Worm (Caenorhabditis elegans): Measurements from ENCODE around the gene nonu-1.

The nonu-1 gene

DNA sequence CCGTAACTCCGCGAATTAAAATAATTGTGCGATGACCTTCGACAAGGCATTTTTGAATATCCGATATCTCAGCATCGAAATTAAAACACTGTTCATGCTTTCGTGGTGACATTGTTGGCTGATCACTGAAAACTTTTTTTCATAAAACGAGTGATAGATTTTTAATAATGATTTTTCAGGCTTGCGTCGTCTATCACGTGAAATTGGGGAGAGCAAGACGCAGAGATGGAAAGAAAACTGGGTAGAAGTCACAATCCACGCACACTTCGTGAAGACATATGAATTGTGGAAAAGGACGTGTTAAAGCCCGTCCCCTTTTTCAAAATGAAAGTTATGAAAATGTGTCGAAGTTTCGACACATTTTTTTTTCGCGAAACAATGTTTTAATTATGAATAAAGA, at the start of gene nonu-1:
Gene nonu-1 (minus strand): TSS at position 169 of the 400 bp plus-strand sequence.
- TF ChIP-seq unc-62 (GFP tag; optimal IDR thresholded peaks at IDR 0.05) = no peak

DNA sequence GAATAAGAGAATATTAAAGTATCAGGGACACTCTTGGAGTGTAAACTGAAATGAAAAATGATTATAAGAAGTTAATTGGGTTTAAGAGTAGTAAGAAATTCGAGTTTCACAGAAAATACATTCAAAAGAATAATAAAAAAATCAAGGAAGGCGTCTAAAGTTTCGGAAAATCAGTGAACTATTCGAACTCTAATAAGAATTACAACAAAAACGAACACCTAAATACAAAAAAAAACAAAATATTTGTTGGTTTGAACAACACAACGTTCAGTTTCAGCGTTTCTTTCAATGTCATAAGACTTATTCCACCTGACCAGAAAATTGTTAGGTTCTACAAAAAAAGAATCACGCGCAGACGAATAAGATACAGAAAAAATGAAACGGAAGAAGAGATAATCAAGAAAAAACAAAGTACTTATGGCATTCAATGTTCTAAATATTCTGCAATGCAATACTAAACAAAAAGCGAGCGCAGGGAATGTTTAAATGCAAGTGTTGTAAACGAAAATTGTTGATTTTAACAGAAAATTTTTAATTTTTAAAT, 49.4 kb upstream of the nonu-1 start, which contains the start of gene nhl-2:
Gene nhl-2 (minus strand): TSS at position 51 of the 544 bp plus-strand sequence.
- no peak for TF ChIP-seq unc-62 (GFP tag; optimal IDR thresholded peaks at IDR 0.05)

DNA sequence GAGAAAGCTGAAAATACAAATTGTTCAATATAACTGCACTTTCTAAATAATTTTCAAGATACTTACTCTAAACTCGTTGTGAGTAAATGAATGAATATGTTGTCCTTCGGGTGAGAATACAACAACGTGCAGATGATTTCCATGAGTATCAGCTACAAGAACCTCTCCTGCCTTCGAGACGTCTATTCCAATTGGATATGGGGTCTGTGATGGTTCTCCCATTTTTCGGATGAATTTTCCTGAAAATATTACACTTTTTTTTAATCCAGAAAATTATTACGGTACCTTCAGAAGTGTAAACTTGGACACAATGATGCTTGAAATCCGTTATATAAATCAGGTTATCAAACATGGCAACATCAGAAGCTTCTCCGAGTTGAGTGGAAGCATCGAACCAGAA, 45.6 kb upstream of the nonu-1 start:
- no peak for TF ChIP-seq unc-62 (GFP tag; optimal IDR thresholded peaks at IDR 0.05)

DNA sequence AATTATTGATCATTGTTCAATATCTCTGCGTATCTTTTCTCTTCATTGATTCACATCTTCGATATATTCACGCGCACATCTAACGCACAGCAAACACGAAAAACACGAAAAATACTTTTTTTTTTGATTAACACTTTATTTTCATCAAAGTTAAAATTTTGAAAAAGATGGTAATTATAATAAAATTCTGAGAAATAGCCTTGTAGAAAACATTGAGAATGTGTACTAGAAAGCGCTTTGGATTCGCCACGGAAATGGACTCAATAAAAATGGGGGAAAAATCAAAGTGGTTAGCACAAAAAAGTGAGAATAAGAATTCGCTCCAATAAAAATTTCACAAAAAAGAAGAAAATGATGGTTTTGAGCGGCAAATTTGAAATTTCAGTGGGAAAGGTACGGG, 43.8 kb upstream of the nonu-1 start, which contains the start of gene F26F4.6:
Gene F26F4.6 (minus strand): TSS at position 101 of the 400 bp plus-strand sequence.
- TF ChIP-seq unc-62 (GFP tag; optimal IDR thresholded peaks at IDR 0.05) = no peak

DNA sequence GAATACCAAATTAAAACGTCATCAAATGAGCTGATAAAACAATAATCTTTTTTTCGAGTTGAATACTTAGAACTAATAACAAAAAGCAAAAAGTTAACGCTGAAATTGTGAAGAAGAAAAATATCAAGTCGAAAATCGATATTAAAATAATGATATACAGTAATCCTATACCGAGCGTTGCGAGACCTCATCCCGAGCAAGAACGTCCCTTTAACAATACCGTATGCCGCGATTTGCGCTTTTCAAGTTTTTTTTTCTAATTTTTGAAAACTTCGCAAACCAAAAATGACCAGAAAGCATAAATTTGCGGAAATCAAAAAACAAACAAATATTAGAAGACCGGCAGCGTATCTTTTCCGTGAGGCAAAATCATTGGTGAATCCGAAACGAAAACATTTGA, 41.3 kb upstream of the nonu-1 start, which contains the start of gene F26F4.5:
Gene F26F4.5 (minus strand): TSS at position 256 of the 400 bp plus-strand sequence.
- no peak for TF ChIP-seq unc-62 (GFP tag; optimal IDR thresholded peaks at IDR 0.05)

DNA sequence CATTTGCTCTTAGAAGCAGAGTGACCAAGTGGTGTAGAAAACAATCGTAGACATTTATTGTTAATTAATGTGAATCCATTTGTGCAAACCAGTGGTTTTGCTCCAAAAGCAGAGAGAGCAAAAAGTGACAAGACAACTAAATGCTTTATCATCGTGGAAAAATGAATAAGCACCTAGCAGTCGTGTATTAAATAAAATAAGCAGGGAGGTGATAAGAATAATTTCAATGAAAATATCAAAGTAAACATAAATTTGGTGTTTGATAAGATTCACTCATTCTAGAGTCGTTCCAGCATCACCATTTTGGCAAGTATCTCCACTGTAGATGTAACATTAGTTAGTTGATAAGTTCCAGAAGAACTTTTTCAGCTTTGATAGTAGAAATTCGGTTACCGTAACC, 37.6 kb upstream of the nonu-1 start, which contains the start of gene clec-6:
Gene clec-6 (minus strand): TSS at position 154 of the 400 bp plus-strand sequence.
- TF ChIP-seq unc-62 (GFP tag; optimal IDR thresholded peaks at IDR 0.05) = no peak

DNA sequence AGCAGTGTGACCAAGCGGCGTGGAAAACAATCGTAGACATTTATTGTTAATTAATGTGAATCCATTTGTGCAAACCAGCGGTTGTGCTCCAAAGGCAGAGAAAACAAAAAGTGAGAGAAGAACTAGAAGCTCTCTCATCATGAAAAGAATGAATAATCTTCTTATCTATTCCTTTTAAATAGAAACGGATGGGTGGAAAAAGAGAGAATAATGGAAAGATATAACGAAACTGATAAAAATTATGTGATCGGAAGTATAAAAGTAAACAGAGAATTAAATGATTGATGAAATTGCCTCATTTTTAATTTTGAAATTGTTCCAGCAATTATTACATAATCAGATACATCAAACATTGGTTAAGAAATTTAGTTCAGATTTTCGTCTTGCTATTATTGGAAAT, 33.7 kb upstream of the nonu-1 start, which contains the start of gene clec-5:
Gene clec-5 (minus strand): TSS at position 178 of the 400 bp plus-strand sequence.
- no peak for TF ChIP-seq unc-62 (GFP tag; optimal IDR thresholded peaks at IDR 0.05)

DNA sequence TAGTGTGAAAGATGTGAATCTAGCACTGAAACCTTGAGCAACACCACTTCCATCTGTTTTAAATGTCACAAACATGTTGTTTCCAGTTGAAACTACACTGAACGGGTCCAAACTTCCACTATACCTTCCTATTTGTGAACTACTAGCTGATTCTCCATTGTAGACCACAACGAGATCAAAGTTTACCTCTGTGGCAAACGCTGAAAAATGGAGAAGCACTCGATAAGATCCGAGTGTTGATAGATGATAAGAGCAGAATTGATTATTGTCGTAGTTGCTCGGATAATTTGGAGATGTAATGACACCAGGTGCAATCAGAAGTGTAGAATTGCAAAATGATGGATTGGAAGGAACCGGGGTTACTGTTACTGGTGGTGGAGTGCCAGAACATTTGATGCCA, 32.2 kb upstream of the nonu-1 start:
- TF ChIP-seq unc-62 (GFP tag; optimal IDR thresholded peaks at IDR 0.05) = no peak

DNA sequence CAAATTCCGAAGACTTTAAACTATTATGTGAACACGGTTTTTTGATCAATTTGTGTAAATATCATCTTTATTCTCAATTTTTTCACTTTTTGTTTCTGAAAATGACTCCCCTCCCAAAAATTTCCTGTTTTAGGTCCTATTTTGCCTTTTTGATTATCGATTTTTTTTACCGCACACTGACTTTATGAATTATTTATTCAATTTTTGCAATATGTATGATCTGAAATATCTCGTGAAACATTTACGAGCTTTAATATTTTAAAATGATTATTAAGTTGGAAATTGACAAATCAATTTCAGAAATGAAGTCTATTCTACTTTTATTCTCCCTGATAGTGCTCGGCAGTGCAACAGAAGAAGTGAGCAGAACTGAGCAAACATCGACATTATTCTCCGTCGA, 29.7 kb upstream of the nonu-1 start, which contains the start of gene C35D10.1:
Gene C35D10.1 (plus strand): TSS at position 301 of the 400 bp plus-strand sequence.
- no peak for TF ChIP-seq unc-62 (GFP tag; optimal IDR thresholded peaks at IDR 0.05)

DNA sequence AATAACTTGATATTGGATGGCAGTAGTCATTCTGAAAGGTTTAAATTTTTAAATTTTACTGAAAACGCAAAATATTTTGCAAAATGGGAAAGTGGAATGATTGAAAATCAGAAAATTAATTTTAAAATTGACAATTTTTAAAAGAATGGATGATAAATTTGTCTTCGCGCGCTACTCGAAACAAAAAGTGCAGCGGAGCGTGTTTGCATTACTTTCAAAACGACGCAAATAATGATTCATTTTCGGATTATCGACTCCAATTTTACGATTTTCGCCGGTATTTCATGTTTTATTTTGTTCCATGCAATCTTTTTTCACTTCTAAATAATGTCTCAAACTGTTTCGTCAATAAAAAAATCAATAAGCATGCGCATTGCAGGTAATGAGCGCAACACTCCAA, 28.6 kb upstream of the nonu-1 start, which contains the start of the genes tost-1 and arx-6:
Gene tost-1 (minus strand): TSS at position 31 of the 400 bp plus-strand sequence.
Gene arx-6 (plus strand): TSS at position 378 of the 400 bp plus-strand sequence.
- TF ChIP-seq unc-62 (GFP tag; optimal IDR thresholded peaks at IDR 0.05) = no peak

DNA sequence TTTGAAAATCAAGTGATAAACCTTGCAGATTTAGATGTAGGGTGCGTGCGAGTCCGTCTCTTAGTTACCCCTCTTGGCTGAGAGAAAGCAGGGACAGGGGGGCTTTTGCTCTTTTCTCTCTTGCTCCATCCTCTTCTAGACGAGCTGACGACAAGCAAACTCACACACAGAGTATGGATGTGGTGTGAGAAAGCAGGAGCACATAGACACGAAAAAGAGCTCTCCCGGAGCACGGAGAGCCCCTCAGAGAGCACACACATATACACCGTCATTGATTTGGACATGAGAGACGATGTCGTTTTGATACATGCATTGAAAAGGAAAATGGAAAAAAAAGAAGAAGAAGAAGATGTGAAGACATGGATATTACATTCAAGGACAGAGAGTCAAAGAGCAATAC, 26.0 kb upstream of the nonu-1 start:
- TF ChIP-seq unc-62 (GFP tag; optimal IDR thresholded peaks at IDR 0.05) = no peak

DNA sequence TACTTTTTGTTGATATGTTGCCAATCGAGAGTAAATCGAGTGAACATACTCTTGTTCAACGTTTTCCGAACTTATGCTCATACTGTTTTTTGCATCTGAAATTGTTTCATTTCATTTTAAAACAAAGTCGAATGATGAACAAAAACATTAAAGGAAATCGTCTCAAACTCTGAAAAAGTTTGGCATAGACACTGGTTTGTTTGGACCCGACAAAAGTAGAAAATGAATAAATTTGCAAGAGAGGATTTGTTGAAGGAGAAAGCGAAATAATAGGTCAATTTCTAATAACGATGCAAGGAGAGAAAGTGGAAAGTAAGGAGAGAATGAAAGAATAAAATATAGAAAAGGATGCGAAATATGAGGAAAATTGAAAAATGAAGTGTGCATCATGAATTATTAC, 25.0 kb upstream of the nonu-1 start, which contains the start of gene C35D10.12:
Gene C35D10.12 (minus strand): TSS at position 101 of the 400 bp plus-strand sequence.
- no peak for TF ChIP-seq unc-62 (GFP tag; optimal IDR thresholded peaks at IDR 0.05)

DNA sequence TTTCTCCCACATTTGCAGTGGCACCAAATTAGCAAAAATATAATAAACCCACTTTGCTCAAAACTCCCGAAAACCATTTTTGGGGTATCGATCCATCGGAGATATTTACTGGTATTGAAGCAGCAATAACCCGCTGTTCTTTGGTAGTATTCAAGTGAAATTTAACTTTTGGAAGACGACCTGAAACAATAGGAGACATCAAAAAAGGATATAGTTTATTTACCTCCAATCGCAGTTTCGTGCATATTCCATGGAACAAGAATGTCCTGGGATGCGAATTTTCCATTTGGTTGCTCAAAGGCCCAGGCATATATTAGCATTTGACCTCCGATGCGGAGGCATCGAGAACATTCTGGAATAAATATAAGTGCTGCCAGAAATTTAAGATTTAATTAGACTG, 23.7 kb upstream of the nonu-1 start:
- no peak for TF ChIP-seq unc-62 (GFP tag; optimal IDR thresholded peaks at IDR 0.05)

DNA sequence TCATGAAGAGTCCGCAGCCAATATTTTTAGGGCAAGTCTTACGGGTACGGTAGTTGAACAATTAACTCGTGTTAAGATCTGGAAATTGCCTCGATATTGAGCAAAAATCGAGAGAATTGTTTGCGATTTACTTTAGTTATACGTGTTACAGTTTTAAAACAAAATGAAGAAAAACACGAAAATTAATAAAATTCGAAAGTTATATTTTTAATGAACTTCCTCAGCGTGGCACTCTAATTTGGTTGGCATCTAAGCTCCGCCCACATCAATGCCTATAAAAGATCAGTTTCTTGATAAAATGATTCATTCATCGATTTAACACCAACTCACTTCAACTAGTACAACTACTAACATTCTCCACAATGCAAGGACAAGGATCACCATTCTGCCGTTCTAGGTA, 20.8 kb upstream of the nonu-1 start, which contains the start of gene gipc-1:
Gene gipc-1 (plus strand): TSS at position 301 of the 400 bp plus-strand sequence.
- TF ChIP-seq unc-62 (GFP tag; optimal IDR thresholded peaks at IDR 0.05) = no peak

DNA sequence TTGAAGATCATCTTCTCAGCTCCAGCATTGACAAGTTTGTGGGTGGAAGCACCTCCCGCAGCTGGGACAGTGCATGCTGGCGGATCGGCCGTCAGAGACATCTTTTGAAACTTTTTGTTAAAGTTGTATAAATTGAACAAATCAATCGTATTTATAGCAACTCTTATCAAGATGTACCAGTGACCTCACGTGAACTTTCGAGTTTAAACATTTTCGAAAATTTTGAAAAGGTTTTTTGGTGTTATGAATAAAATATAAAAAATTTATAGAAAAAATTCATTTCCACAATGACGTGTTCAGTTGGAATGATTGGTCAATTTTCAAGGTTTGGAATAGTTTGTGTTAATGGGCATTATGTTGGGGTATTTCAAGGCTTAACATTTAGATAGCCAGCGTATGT, 18.9 kb upstream of the nonu-1 start, which contains the start of the genes msd-4 and C35D10.3:
Gene msd-4 (minus strand): TSS at position 101 of the 400 bp plus-strand sequence.
Gene C35D10.3 (plus strand): TSS at position 279 of the 400 bp plus-strand sequence.
- TF ChIP-seq unc-62 (GFP tag; optimal IDR thresholded peaks at IDR 0.05) = no peak

DNA sequence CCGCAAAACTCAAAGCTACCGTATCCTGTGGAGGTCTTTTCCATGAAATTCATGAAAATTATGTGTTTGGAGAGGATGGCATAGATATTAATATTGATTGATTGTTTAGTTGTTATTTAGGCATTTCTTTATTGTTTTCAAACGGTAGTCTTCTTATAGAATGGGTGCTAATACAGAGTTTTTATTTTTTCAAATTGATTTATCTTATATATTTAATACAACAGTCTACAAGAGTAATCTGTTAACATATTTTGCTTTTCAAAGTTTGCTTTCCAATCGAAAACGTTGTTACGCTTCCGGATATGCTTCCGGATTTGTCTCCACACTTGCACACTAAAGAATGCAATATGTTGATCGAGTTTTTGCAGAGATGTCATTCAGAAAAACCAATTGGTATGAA, 17.1 kb upstream of the nonu-1 start, which contains the start of gene C35D10.17:
Gene C35D10.17 (plus strand): TSS at position 301 of the 400 bp plus-strand sequence.
- TF ChIP-seq unc-62 (GFP tag; optimal IDR thresholded peaks at IDR 0.05) = no peak

DNA sequence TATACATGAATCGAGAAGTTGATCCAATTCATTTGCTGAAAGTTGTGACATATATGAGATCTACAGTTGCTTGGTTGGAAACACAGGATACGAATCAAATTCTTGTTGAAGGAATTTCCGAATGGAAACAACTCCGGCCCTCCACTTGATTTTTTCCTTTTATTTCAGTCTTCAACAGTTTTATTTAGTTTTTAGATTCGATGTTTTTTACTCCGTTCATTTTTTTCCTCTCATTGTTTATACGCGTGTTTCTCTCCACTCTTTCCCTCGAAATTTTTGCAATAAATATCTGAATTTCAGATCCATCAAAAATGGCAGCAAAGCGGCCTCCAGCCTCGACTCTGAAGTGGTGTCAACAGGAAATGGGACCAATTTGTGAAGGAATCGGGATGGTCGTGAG, 13.4 kb upstream of the nonu-1 start, which contains the start of gene coq-8:
Gene coq-8 (plus strand): TSS at position 301 of the 400 bp plus-strand sequence.
- no peak for TF ChIP-seq unc-62 (GFP tag; optimal IDR thresholded peaks at IDR 0.05)

Data from whole organism, dauer.